Worm (Caenorhabditis elegans) whole organism, L4 larva: ENCODE data around the gene T22F3.8.
"Not testable (repeated sequence)": the region's sequence is repeated elsewhere in the genome, so short reads cannot be mapped to it uniquely, and the experiment has no call there.

Source experiments
- F49E8.2 ChIP-seq: sonication (generic microtip); optimal IDR thresholded peaks from 2 replicates; lab custom pipeline; 2016; ENCODE audit warnings: missing compliant biosample characterization, mild to moderate bottlenecking, missing genetic modification characterization, borderline replicate concordance
- Y75B8A.6 ChIP-seq: fragments of 200-800 bp; sonication (Bioruptor generic); IDR thresholded peaks from 2 replicates; pipeline ENCODE4 v1.3.6; 2022; ENCODE audit warnings: missing genetic modification reagents, missing genetic modification characterization, missing compliant biosample characterization
- ZK337.2 ChIP-seq: fragments of 200-800 bp; sonication (Bioruptor generic); IDR thresholded peaks from 2 replicates; pipeline ENCODE4 v1.3.6; 2022; ENCODE audit warnings: missing genetic modification reagents, missing genetic modification characterization, missing compliant biosample characterization
- aha-1 ChIP-seq: fragments of 150-350 bp; peaks from one replicate; lab custom pipeline; 2014; ENCODE audit warnings: missing biosample characterization, missing genetic modification characterization
- ama-1 ChIP-seq: fragments of 150-350 bp; optimal IDR thresholded peaks from 2 replicates; lab custom pipeline; 2014; ENCODE audit warnings: inconsistent platforms, mixed read lengths
- ceh-20 ChIP-seq: fragments of 200-800 bp; sonication (Bioruptor generic); IDR thresholded peaks from 2 replicates; pipeline ENCODE4 v1.3.6; 2022; ENCODE audit warnings: missing genetic modification reagents, missing genetic modification characterization, missing compliant biosample characterization
- ceh-44 ChIP-seq: fragments of 200-800 bp; sonication (Bioruptor generic); IDR thresholded peaks from 2 replicates; pipeline ENCODE4 v1.3.6; 2022; ENCODE audit warnings: missing genetic modification reagents, missing genetic modification characterization, missing compliant biosample characterization
- ceh-62 ChIP-seq: sonication (generic microtip); optimal IDR thresholded peaks from 2 replicates; lab custom pipeline; 2017; ENCODE audit warnings: missing biosample characterization, missing genetic modification characterization
- cey-2 ChIP-seq: sonication (generic microtip); optimal IDR thresholded peaks from 3 replicates; lab custom pipeline; 2017; ENCODE audit warnings: missing genetic modification characterization, mild to moderate bottlenecking, missing compliant biosample characterization, antibody characterized with exemption, borderline replicate concordance; ENCODE audit not compliant: insufficient read depth
- daf-16 ChIP-seq, 3 experiments: sonication (generic microtip); optimal IDR thresholded peaks; 2 replicates each; lab custom pipeline; 2016 to 2017; ENCODE audit warnings: missing genetic modification characterization in 3 of 3, missing genetic modification reagents in 3 of 3, mild to moderate bottlenecking in 2 of 3, missing compliant biosample characterization in 2 of 3, missing biosample characterization in 1 of 3, moderate library complexity in 1 of 3
- daf-8 ChIP-seq: fragments of 200-800 bp; sonication (Bioruptor generic); IDR thresholded peaks from 2 replicates; pipeline ENCODE4 v1.3.6; 2022; ENCODE audit warnings: missing genetic modification characterization, missing compliant biosample characterization
- dmd-6 ChIP-seq: fragments of 200-800 bp; sonication (Bioruptor generic); IDR thresholded peaks from 2 replicates; pipeline ENCODE4 v1.3.6; 2022; ENCODE audit warnings: missing genetic modification reagents, missing genetic modification characterization, missing compliant biosample characterization
- dpl-1 ChIP-seq: fragments of 150-350 bp; optimal IDR thresholded peaks from 2 replicates; lab custom pipeline; 2014; ENCODE audit warnings: missing biosample characterization, missing genetic modification reagents, missing genetic modification characterization
- dve-1 ChIP-seq: sonication (generic microtip); optimal IDR thresholded peaks from 2 replicates; lab custom pipeline; 2017; ENCODE audit warnings: antibody characterized with exemption, mild to moderate bottlenecking, missing genetic modification characterization, missing compliant biosample characterization; ENCODE audit not compliant: insufficient read depth
- egl-27 ChIP-seq: sonication (generic microtip); optimal IDR thresholded peaks from 3 replicates; lab custom pipeline; 2017; ENCODE audit warnings: missing biosample characterization, missing genetic modification reagents, missing genetic modification characterization
- egl-43 ChIP-seq: fragments of 200-800 bp; sonication (Bioruptor generic); IDR thresholded peaks from 2 replicates; pipeline ENCODE4 v1.3.6; 2022; ENCODE audit warnings: missing genetic modification reagents, missing genetic modification characterization, missing compliant biosample characterization
- fkh-10 ChIP-seq: fragments of 150-350 bp; optimal IDR thresholded peaks from 2 replicates; lab custom pipeline; 2014; ENCODE audit warnings: missing biosample characterization, missing genetic modification reagents, missing genetic modification characterization
- fos-1 ChIP-seq: fragments of 150-350 bp; optimal IDR thresholded peaks from 2 replicates; lab custom pipeline; 2014; ENCODE audit warnings: missing biosample characterization, missing genetic modification characterization
- hlh-30 ChIP-seq: sonication (generic microtip); optimal IDR thresholded peaks from 2 replicates; lab custom pipeline; 2017; ENCODE audit warnings: antibody characterized with exemption, mild to moderate bottlenecking, missing genetic modification characterization, missing compliant biosample characterization; ENCODE audit not compliant: insufficient read depth
- lin-13 ChIP-seq: fragments of 150-350 bp; optimal IDR thresholded peaks from 2 replicates; lab custom pipeline; 2014; ENCODE audit warnings: missing biosample characterization, missing genetic modification reagents, missing genetic modification characterization
- lin-15B ChIP-seq: fragments of 150-350 bp; sonication (generic microtip); optimal IDR thresholded peaks from 3 replicates; lab custom pipeline; 2014; ENCODE audit warnings: missing biosample characterization, missing genetic modification characterization
- lin-38 ChIP-seq: fragments of 200-800 bp; sonication (Bioruptor generic); IDR thresholded peaks from 2 replicates; pipeline ENCODE4 v1.3.6; 2022; ENCODE audit warnings: missing genetic modification reagents, missing genetic modification characterization, missing compliant biosample characterization
- mdl-1 ChIP-seq, 2 experiments: fragments of 150-350 bp in 1 of 2; sonication (generic microtip) in 1 of 2; optimal IDR thresholded peaks; 2 replicates each; lab custom pipeline; 2014 to 2017; ENCODE audit warnings: missing biosample characterization in 2 of 2, missing genetic modification characterization in 2 of 2
- mxl-3 ChIP-seq: fragments of 200-800 bp; sonication (Bioruptor generic); optimal IDR thresholded peaks from 2 replicates; lab custom pipeline; 2018; ENCODE audit warnings: mild to moderate bottlenecking, missing genetic modification characterization, missing compliant biosample characterization
- nhr-102 ChIP-seq: sonication (generic microtip); optimal IDR thresholded peaks from 2 replicates; lab custom pipeline; 2016; ENCODE audit warnings: mild to moderate bottlenecking, missing genetic modification characterization, moderate library complexity, missing compliant biosample characterization
- nhr-11 ChIP-seq: fragments of 150-350 bp; optimal IDR thresholded peaks from 2 replicates; lab custom pipeline; 2014; ENCODE audit warnings: missing biosample characterization, missing genetic modification characterization
- nhr-111 ChIP-seq: fragments of 200-800 bp; sonication (Bioruptor generic); optimal IDR thresholded peaks from 2 replicates; lab custom pipeline; 2018; ENCODE audit warnings: mild to moderate bottlenecking, missing genetic modification characterization, missing compliant biosample characterization
- nhr-25 ChIP-seq: sonication (generic microtip); optimal IDR thresholded peaks from 2 replicates; lab custom pipeline; 2017; ENCODE audit warnings: missing genetic modification characterization, mild to moderate bottlenecking, missing compliant biosample characterization, antibody characterized with exemption, moderate library complexity, borderline replicate concordance; ENCODE audit not compliant: insufficient read depth
- nhr-28 ChIP-seq: fragments of 150-350 bp; optimal IDR thresholded peaks from 2 replicates; lab custom pipeline; 2014; ENCODE audit warnings: missing biosample characterization, missing genetic modification characterization
- nhr-41 ChIP-seq: fragments of 200-800 bp; sonication (Bioruptor generic); IDR thresholded peaks from 2 replicates; pipeline ENCODE4 v1.3.6; 2022; ENCODE audit warnings: missing genetic modification reagents, missing genetic modification characterization, missing compliant biosample characterization
- nhr-42 ChIP-seq: fragments of 200-800 bp; sonication (Bioruptor generic); IDR thresholded peaks from 2 replicates; pipeline ENCODE4 v1.3.6; 2022; ENCODE audit warnings: missing genetic modification characterization, missing compliant biosample characterization
- nhr-76 ChIP-seq: fragments of 150-350 bp; optimal IDR thresholded peaks from 2 replicates; lab custom pipeline; 2014; ENCODE audit warnings: missing biosample characterization, missing genetic modification characterization
- set-16 ChIP-seq: fragments of 200-800 bp; sonication (Bioruptor generic); IDR thresholded peaks from 2 replicates; pipeline ENCODE4 v1.3.6; 2022; ENCODE audit warnings: missing genetic modification reagents, missing genetic modification characterization, missing compliant biosample characterization
- tra-1 ChIP-seq: fragments of 200-800 bp; sonication (Bioruptor generic); IDR thresholded peaks from 2 replicates; pipeline ENCODE4 v1.3.6; 2022; ENCODE audit warnings: missing genetic modification reagents, missing genetic modification characterization, missing compliant biosample characterization
- unc-130 ChIP-seq: sonication (generic microtip); optimal IDR thresholded peaks from 2 replicates; lab custom pipeline; 2016; ENCODE audit warnings: missing genetic modification reagents, missing genetic modification characterization, missing compliant biosample characterization
- vab-7 ChIP-seq: fragments of 200-800 bp; sonication (Bioruptor generic); IDR thresholded peaks from 2 replicates; pipeline ENCODE4 v1.3.6; 2022; ENCODE audit warnings: missing genetic modification reagents, missing genetic modification characterization, missing compliant biosample characterization
- zag-1 ChIP-seq: fragments of 150-350 bp; optimal IDR thresholded peaks from 2 replicates; lab custom pipeline; 2014; ENCODE audit warnings: missing biosample characterization, missing genetic modification characterization
- zfp-2 ChIP-seq: sonication (generic microtip); optimal IDR thresholded peaks from 2 replicates; lab custom pipeline; 2016; ENCODE audit warnings: mild to moderate bottlenecking, missing genetic modification characterization, missing compliant biosample characterization
- zip-11 ChIP-seq: fragments of 200-800 bp; sonication (Bioruptor generic); IDR thresholded peaks from 2 replicates; pipeline ENCODE4 v1.3.6; 2022; ENCODE audit warnings: missing genetic modification characterization, missing compliant biosample characterization
- ztf-7 ChIP-seq: fragments of 150-350 bp; optimal IDR thresholded peaks from 2 replicates; lab custom pipeline; 2014; ENCODE audit warnings: missing biosample characterization, missing genetic modification characterization

T22F3.8 gene

DNA sequence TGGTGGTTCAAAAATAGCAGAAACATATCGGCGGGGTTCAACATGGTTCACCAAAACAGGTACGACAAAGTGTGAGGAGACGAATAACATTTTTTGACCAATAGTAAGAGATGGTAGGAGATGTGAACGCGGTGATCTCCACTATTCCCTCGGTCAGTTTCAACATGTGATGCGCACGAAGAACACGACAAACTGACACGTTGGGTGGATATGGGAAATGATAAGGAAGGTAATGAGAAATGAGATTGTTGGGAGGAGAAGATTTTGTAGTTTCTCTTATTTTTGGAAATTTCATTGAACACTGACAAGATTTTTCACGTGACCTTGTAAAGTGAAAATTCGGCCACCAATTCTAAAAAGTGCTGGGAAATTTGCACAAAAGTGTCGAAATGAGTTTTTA, 5.5 kb upstream of the T22F3.8 start:
- TF ChIP-seq dmd-6 (GFP tag; lab: Robert Waterston, UW) (peak; percentile 64), daf-16 (GFP tag; optimal IDR thresholded peaks at IDR 0.05; lab: Kevin White, UChicago) (no peak), daf-16 (tag; optimal IDR thresholded peaks at IDR 0.05; lab: Kevin White, UChicago) (no peak), mdl-1 (tag; optimal IDR thresholded peaks at IDR 0.05; lab: Kevin White, UChicago) (peak in 1 of 2 experiments; percentile 40), nhr-28 (tag; lab: Kevin White, UChicago) (peak; percentile 93), hlh-30 (tag; lab: Kevin White, UChicago) (peak; percentile 35), ceh-62 (tag; lab: Kevin White, UChicago) (no peak), mxl-3 (GFP tag; lab: Kevin White, UChicago) (peak; percentile 81)
- TF ChIP-seq, all 104 proteins: peak for 5

- peak; percentile 80 for TF ChIP-seq nhr-28 (tag; lab: Kevin White, UChicago)
- no peak for TF ChIP-seq nhr-41 (GFP tag; lab: Robert Waterston, UW)
- no peak for TF ChIP-seq ceh-44 (GFP tag; lab: Robert Waterston, UW)
- no peak for TF ChIP-seq zip-11 (GFP tag; lab: Robert Waterston, UW)
- no peak for TF ChIP-seq ama-1 (lab: Kevin White, UChicago)
- peak; percentile 7 for TF ChIP-seq hlh-30 (tag; lab: Kevin White, UChicago)
- no peak for TF ChIP-seq mdl-1 (tag; optimal IDR thresholded peaks at IDR 0.05; lab: Kevin White, UChicago)
- no peak for TF ChIP-seq set-16 (GFP tag; lab: Robert Waterston, UW)
- TF ChIP-seq egl-27, result no peak
- no peak for TF ChIP-seq lin-15B
- no peak for TF ChIP-seq vab-7 (GFP tag; lab: Robert Waterston, UW)
- no peak for TF ChIP-seq fkh-10
- TF ChIP-seq, all 104 proteins: peak for 2
Observed at ce11 chrV:3606391-3606790, 1.2 kb upstream of the T22F3.8 start.

- no peak for TF ChIP-seq fos-1 (tag; lab: Kevin White, UChicago)
- TF ChIP-seq ZK337.2 (GFP tag; lab: Robert Waterston, UW), result no peak
- TF ChIP-seq cey-2 (tag; lab: Kevin White, UChicago), result no peak
- no peak for TF ChIP-seq tra-1 (GFP tag; lab: Robert Waterston, UW)
- no peak for TF ChIP-seq daf-8
- no peak for TF ChIP-seq F49E8.2 (tag; lab: Kevin White, UChicago)
- no peak for TF ChIP-seq nhr-25
- TF ChIP-seq nhr-102 (tag; lab: Kevin White, UChicago), result no peak
- TF ChIP-seq, all 104 proteins: peak for 0
Observed at ce11 chrV:3600570-3600969, 4.7 kb downstream of the T22F3.8 start, which contains the start of gene T22F3.7. TSS of gene T22F3.7 (minus strand) at chrV:3600670.

ce11 chrV:3597052-3597451, 8.2 kb downstream of the T22F3.8 start, which contains the start of gene srh-212:
TSS of gene srh-212 (minus strand) at chrV:3597152.
- TF ChIP-seq zag-1; lin-13 (GFP tag; lab: Kevin White, UChicago); ama-1 (lab: Kevin White, UChicago): not testable (repeated sequence)

ce11 chrV:3594936-3595335, 10.3 kb downstream of the T22F3.8 start, which contains the start of gene srh-213:
TSS of gene srh-213 (minus strand) at chrV:3595036.
- TF ChIP-seq nhr-111 (GFP tag; lab: Kevin White, UChicago) (no peak), aha-1 (tag; lab: Kevin White, UChicago) (peak; percentile 84), ceh-20 (no peak), Y75B8A.6 (GFP tag; lab: Robert Waterston, UW) (no peak)

DNA sequence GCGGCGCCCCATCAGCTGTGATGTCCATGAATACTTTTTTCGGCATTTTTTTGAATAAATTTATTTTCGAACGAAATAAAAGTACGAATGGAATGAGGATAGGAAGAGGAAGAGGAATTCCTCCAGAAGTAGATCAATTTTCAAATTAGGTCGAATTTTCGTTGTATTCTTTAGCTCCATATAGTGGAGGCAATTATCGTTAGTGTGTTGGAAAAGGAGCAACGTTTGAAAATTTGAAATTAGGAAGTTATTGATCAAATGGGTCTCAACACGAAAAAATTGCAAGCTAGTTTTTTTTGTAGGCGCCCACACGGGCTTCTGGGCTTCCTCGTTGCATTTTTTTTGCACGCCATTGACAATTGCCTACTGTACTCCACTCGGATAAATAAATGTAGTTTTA, 13.1 kb downstream of the T22F3.8 start, which contains the start of gene T22F3.12:
TSS of gene T22F3.12 (minus strand) at position 101 of the 400 bp plus-strand sequence.
- TF ChIP-seq dpl-1 (GFP tag; lab: Kevin White, UChicago) (no peak), mdl-1 (tag; optimal IDR thresholded peaks at IDR 0.05; lab: Kevin White, UChicago) (no peak), lin-38 (GFP tag; lab: Robert Waterston, UW) (no peak), zag-1 (no peak), ztf-7 (tag; lab: Kevin White, UChicago) (no peak), dve-1 (tag; lab: Kevin White, UChicago) (no peak), nhr-76 (tag; lab: Kevin White, UChicago) (no peak), egl-43 (no peak), fos-1 (tag; lab: Kevin White, UChicago) (no peak), zfp-2 (tag; lab: Kevin White, UChicago) (no peak), nhr-28 (tag; lab: Kevin White, UChicago) (no peak), hlh-30 (tag; lab: Kevin White, UChicago) (no peak), nhr-11 (tag; lab: Kevin White, UChicago) (no peak), zip-11 (GFP tag; lab: Robert Waterston, UW) (no peak), unc-130 (GFP tag; lab: Kevin White, UChicago) (no peak), nhr-42 (GFP tag; lab: Robert Waterston, UW) (no peak), dmd-6 (GFP tag; lab: Robert Waterston, UW) (no peak)
